Fruit fly (Drosophila melanogaster) whole organism, embryonic: ENCODE measurements around the gene Dic61B.

Experiments used
- Bgb ChIP-seq: fragments of 200-800 bp; sonication (Bioruptor generic); IDR thresholded peaks from 2 replicates; pipeline ENCODE4 v1.3.6; 2022; ENCODE audit warnings: missing biosample characterization, missing genetic modification characterization; ENCODE audit not compliant: partially characterized antibody
- C15 ChIP-seq: fragments of 200-800 bp; sonication (Bioruptor generic); IDR thresholded peaks from 3 replicates; pipeline ENCODE4 v1.3.6; 2022; ENCODE audit warnings: missing biosample characterization, missing genetic modification characterization
- CG10147 ChIP-seq: fragments of 200-800 bp; sonication (Bioruptor generic); optimal IDR thresholded peaks from 2 replicates; lab custom pipeline; 2019; ENCODE audit warnings: missing biosample characterization, mild to moderate bottlenecking, missing genetic modification characterization, moderate library complexity
- CG10321 ChIP-seq: fragments of 200-800 bp; sonication (Bioruptor generic); IDR thresholded peaks from 2 replicates; pipeline ENCODE4 v1.3.6; 2022; ENCODE audit warnings: missing biosample characterization, missing genetic modification characterization
- CG11695 ChIP-seq: fragments of 200-800 bp; sonication (Bioruptor generic); IDR thresholded peaks from 3 replicates; pipeline ENCODE4 v1.3.6; 2022; ENCODE audit warnings: missing biosample characterization, missing genetic modification characterization
- CG1233 ChIP-seq: fragments of 200-800 bp; sonication (Bioruptor generic); optimal IDR thresholded peaks from 4 replicates; lab custom pipeline; 2018; ENCODE audit warnings: missing biosample characterization, mild to moderate bottlenecking, missing genetic modification characterization
- CG13894 ChIP-seq: fragments of 200-800 bp; sonication (Bioruptor generic); optimal IDR thresholded peaks from 3 replicates; lab custom pipeline; 2018; ENCODE audit warnings: missing biosample characterization, mild to moderate bottlenecking, missing genetic modification characterization, moderate library complexity
- CG14014 ChIP-seq: fragments of 200-800 bp; sonication (Bioruptor generic); IDR thresholded peaks from 2 replicates; pipeline ENCODE4 v1.3.6; 2022; ENCODE audit warnings: missing biosample characterization, missing genetic modification characterization
- CG14441 ChIP-seq: fragments of 200-800 bp; sonication (Bioruptor generic); IDR thresholded peaks from 2 replicates; pipeline ENCODE4 v1.3.6; 2022; ENCODE audit warnings: missing biosample characterization, missing genetic modification characterization
- CG1602 ChIP-seq: fragments of 200-800 bp; sonication (Bioruptor generic); optimal IDR thresholded peaks from 3 replicates; lab custom pipeline; 2016; ENCODE audit warnings: missing biosample characterization, missing genetic modification characterization
- CG18619 ChIP-seq: fragments of 200-800 bp; sonication (Bioruptor generic); optimal IDR thresholded peaks from 3 replicates; lab custom pipeline; 2017; ENCODE audit warnings: missing biosample characterization, mild to moderate bottlenecking, missing genetic modification characterization
- CG2116 ChIP-seq: fragments of 200-800 bp; sonication (Bioruptor generic); optimal IDR thresholded peaks from 3 replicates; lab custom pipeline; 2018; ENCODE audit warnings: missing biosample characterization, mild to moderate bottlenecking, missing genetic modification characterization
- CG2712 ChIP-seq: fragments of 200-800 bp; optimal IDR thresholded peaks from 3 replicates; lab custom pipeline; 2019; ENCODE audit warnings: missing biosample characterization, mild to moderate bottlenecking, missing genetic modification characterization, moderate library complexity
- CG30431 ChIP-seq: fragments of 200-800 bp; sonication (Bioruptor generic); optimal IDR thresholded peaks from 2 replicates; lab custom pipeline; 2017; ENCODE audit warnings: missing biosample characterization, missing genetic modification characterization
- CG34224 ChIP-seq: fragments of 200-800 bp; sonication (Bioruptor generic); IDR thresholded peaks from 3 replicates; pipeline ENCODE4 v1.3.6; 2022; ENCODE audit warnings: missing biosample characterization, missing genetic modification characterization; ENCODE audit not compliant: partially characterized antibody
- CG34422 ChIP-seq: fragments of 200-800 bp; sonication (Bioruptor generic); IDR thresholded peaks from 3 replicates; pipeline ENCODE4 v1.3.6; 2022; ENCODE audit warnings: missing biosample characterization, missing genetic modification characterization
- CG4730 ChIP-seq: fragments of 200-800 bp; sonication (Bioruptor generic); IDR thresholded peaks from 2 replicates; pipeline ENCODE4 v1.3.6; 2022; ENCODE audit warnings: missing biosample characterization, missing genetic modification characterization
- CG4854 ChIP-seq: fragments of 200-800 bp; sonication (Bioruptor generic); optimal IDR thresholded peaks from 2 replicates; lab custom pipeline; 2016; ENCODE audit warnings: missing biosample characterization, missing genetic modification characterization, inconsistent platforms
- CG5953 ChIP-seq: fragments of 200-800 bp; sonication (Bioruptor generic); IDR thresholded peaks from 2 replicates; pipeline ENCODE4 v1.3.6; 2022; ENCODE audit warnings: missing biosample characterization, missing genetic modification characterization
- CG6272 ChIP-seq: fragments of 200-800 bp; sonication (Bioruptor generic); IDR thresholded peaks from 2 replicates; pipeline ENCODE4 v1.3.6; 2022; ENCODE audit warnings: missing biosample characterization, missing genetic modification characterization
- CG7357 ChIP-seq: fragments of 200-800 bp; sonication (Bioruptor generic); IDR thresholded peaks from 3 replicates; pipeline ENCODE4 v1.3.6; 2022; ENCODE audit warnings: missing biosample characterization, missing genetic modification characterization
- CG7928 ChIP-seq: fragments of 200-800 bp; sonication (Bioruptor generic); optimal IDR thresholded peaks from 2 replicates; lab custom pipeline; 2017; ENCODE audit warnings: missing biosample characterization, mild to moderate bottlenecking, missing genetic modification characterization
- D19A ChIP-seq: fragments of 200-800 bp; optimal IDR thresholded peaks from 3 replicates; lab custom pipeline; 2019; ENCODE audit warnings: missing biosample characterization, mild to moderate bottlenecking, missing genetic modification characterization, moderate library complexity
- Fer1 ChIP-seq: fragments of 200-800 bp; sonication (Bioruptor generic); optimal IDR thresholded peaks from 2 replicates; lab custom pipeline; 2017; ENCODE audit warnings: missing biosample characterization, mild to moderate bottlenecking, missing genetic modification characterization
- HLHmδ ChIP-seq: fragments of 200-800 bp; sonication (Bioruptor generic); optimal IDR thresholded peaks from 2 replicates; lab custom pipeline; 2018; ENCODE audit warnings: missing biosample characterization, mild to moderate bottlenecking, missing genetic modification characterization, moderate library complexity
- Hey ChIP-seq: fragments of 200-800 bp; sonication (Bioruptor generic); optimal IDR thresholded peaks from 3 replicates; lab custom pipeline; 2018; ENCODE audit warnings: missing biosample characterization, mild to moderate bottlenecking, missing genetic modification characterization
- Hr39 ChIP-seq: fragments of >200 bp; optimal IDR thresholded peaks from 2 replicates; lab custom pipeline; 2017
- Hr51 ChIP-seq, 2 experiments: fragments of 200-800 bp; sonication (Bioruptor generic); optimal IDR thresholded peaks; 2 replicates in 1 of 2; 3 replicates in 1 of 2; lab custom pipeline; 2016 to 2018; ENCODE audit warnings: missing biosample characterization in 2 of 2, missing genetic modification characterization in 2 of 2, mild to moderate bottlenecking in 1 of 2, moderate library complexity in 1 of 2
- MTF-1 ChIP-seq: fragments of 200-800 bp; sonication (Bioruptor generic); optimal IDR thresholded peaks from 2 replicates; lab custom pipeline; 2018; ENCODE audit warnings: missing biosample characterization, mild to moderate bottlenecking, missing genetic modification characterization, borderline replicate concordance
- Mad ChIP-seq: fragments of 200-800 bp; sonication (Bioruptor generic); optimal IDR thresholded peaks from 2 replicates; lab custom pipeline; 2016; ENCODE audit warnings: missing biosample characterization, missing genetic modification characterization
- Stat92E ChIP-seq, 3 experiments: fragments of >200 bp in 2 of 3; fragments of 200-800 bp in 1 of 3; sonication (Bioruptor generic) in 1 of 3; optimal IDR thresholded peaks; 2 replicates each; lab custom pipeline; 2017 to 2019; ENCODE audit warnings: missing biosample characterization in 3 of 3, missing genetic modification characterization in 3 of 3, mild to moderate bottlenecking in 1 of 3, moderate library complexity in 1 of 3
- Trl ChIP-seq, 3 experiments: fragments of >200 bp in 2 of 3; fragments of 200-800 bp in 1 of 3; sonication (Bioruptor generic) in 1 of 3; optimal IDR thresholded peaks; 2 replicates in 1 of 3; 3 replicates in 2 of 3; lab custom pipeline; 2016 to 2017; ENCODE audit warnings: missing biosample characterization in 1 of 3, missing genetic modification characterization in 1 of 3
- Xrp1 ChIP-seq: fragments of 200-800 bp; sonication (Bioruptor generic); IDR thresholded peaks from 2 replicates; pipeline ENCODE4 v1.3.6; 2022; ENCODE audit warnings: missing biosample characterization, missing genetic modification characterization
- ac ChIP-seq: fragments of 200-800 bp; sonication (Bioruptor generic); optimal IDR thresholded peaks from 3 replicates; lab custom pipeline; 2017; ENCODE audit warnings: missing biosample characterization, mild to moderate bottlenecking, missing genetic modification characterization
- bab2 ChIP-seq: fragments of 200-800 bp; sonication (Bioruptor generic); optimal IDR thresholded peaks from 2 replicates; lab custom pipeline; 2016; ENCODE audit warnings: missing biosample characterization, missing genetic modification characterization
- cas ChIP-seq: fragments of 200-800 bp; sonication (Bioruptor generic); IDR thresholded peaks from 2 replicates; pipeline ENCODE4 v1.3.6; 2022; ENCODE audit warnings: missing biosample characterization, missing genetic modification characterization
- caup ChIP-seq: fragments of 200-800 bp; sonication (Bioruptor generic); optimal IDR thresholded peaks from 3 replicates; lab custom pipeline; 2017; ENCODE audit warnings: missing biosample characterization, mild to moderate bottlenecking, missing genetic modification characterization, moderate library complexity; ENCODE audit not compliant: severe bottlenecking
- crc ChIP-seq: fragments of 200-800 bp; sonication (Bioruptor generic); optimal IDR thresholded peaks from 2 replicates; lab custom pipeline; 2016; ENCODE audit warnings: missing biosample characterization, missing genetic modification characterization
- crp ChIP-seq, 2 experiments: fragments of 200-800 bp; sonication (Bioruptor generic); optimal IDR thresholded peaks; 2 replicates in 1 of 2; 3 replicates in 1 of 2; lab custom pipeline; 2017; ENCODE audit warnings: missing biosample characterization in 2 of 2, missing genetic modification characterization in 2 of 2, mild to moderate bottlenecking in 1 of 2, moderate library complexity in 1 of 2
- esg ChIP-seq: fragments of 200-800 bp; sonication (Bioruptor generic); conservative IDR thresholded peaks from 2 replicates; pipeline ENCODE4 v1.3.6; 2022; ENCODE audit warnings: missing biosample characterization, missing genetic modification characterization
- ftz-f1 ChIP-seq: fragments of 200-800 bp; sonication (Bioruptor generic); optimal IDR thresholded peaks from 2 replicates; lab custom pipeline; 2016; ENCODE audit warnings: missing biosample characterization, missing genetic modification characterization
- gfzf ChIP-seq: fragments of 200-800 bp; sonication (Bioruptor generic); optimal IDR thresholded peaks from 2 replicates; lab custom pipeline; 2016; ENCODE audit warnings: missing biosample characterization, mild to moderate bottlenecking, missing genetic modification characterization, moderate library complexity
- grau ChIP-seq: fragments of 200-800 bp; optimal IDR thresholded peaks from 3 replicates; lab custom pipeline; 2019; ENCODE audit warnings: missing biosample characterization, mild to moderate bottlenecking, missing genetic modification characterization, moderate library complexity
- kni ChIP-seq: fragments of 200-800 bp; sonication (Bioruptor generic); optimal IDR thresholded peaks from 3 replicates; lab custom pipeline; 2017; ENCODE audit warnings: mild to moderate bottlenecking, missing biosample characterization, missing genetic modification reagents, missing genetic modification characterization
- lmd ChIP-seq: fragments of 200-800 bp; sonication (Bioruptor generic); IDR thresholded peaks from 2 replicates; pipeline ENCODE4 v1.3.6; 2022; ENCODE audit warnings: missing biosample characterization, missing genetic modification characterization
- run ChIP-seq: fragments of 200-800 bp; sonication (Bioruptor generic); optimal IDR thresholded peaks from 3 replicates; lab custom pipeline; 2018; ENCODE audit warnings: missing biosample characterization, mild to moderate bottlenecking, missing genetic modification characterization
- slou ChIP-seq: fragments of 200-800 bp; sonication (Bioruptor generic); optimal IDR thresholded peaks from 3 replicates; lab custom pipeline; 2016; ENCODE audit warnings: missing biosample characterization, missing genetic modification characterization
- tgo ChIP-seq: fragments of 200-800 bp; sonication (Bioruptor generic); IDR thresholded peaks from 3 replicates; pipeline ENCODE4 v1.3.6; 2022; ENCODE audit warnings: missing biosample characterization, missing genetic modification characterization
- trh ChIP-seq: fragments of 200-800 bp; sonication (Bioruptor generic); optimal IDR thresholded peaks from 2 replicates; lab custom pipeline; 2016; ENCODE audit warnings: missing biosample characterization, missing genetic modification characterization
- twi ChIP-seq: fragments of 200-800 bp; optimal IDR thresholded peaks from 2 replicates; lab custom pipeline; 2019; ENCODE audit warnings: missing biosample characterization, mild to moderate bottlenecking, missing genetic modification characterization, moderate library complexity
- yki ChIP-seq: fragments of >200 bp; optimal IDR thresholded peaks from 3 replicates; lab custom pipeline; 2018

The Dic61B gene

dm6 chr3L:129311-129816 is 23.0 kb downstream of the Dic61B start, which contains the start of gene Pdk1 (continued):
- TF ChIP-seq crc (no peak), CG7928 (GFP tag; lab: Kevin White, UChicago) (no peak), yki (peak; percentile 62), lmd (no peak), CG7357 (GFP tag; lab: Robert Waterston, UW) (no peak), Mad (GFP tag; lab: Kevin White, UChicago) (no peak), Bgb (peak; percentile 71), CG10147 (GFP tag; lab: Kevin White, UChicago) (no peak), Trl (optimal IDR thresholded peaks at IDR 0.05; lab: Kevin White, UChicago) (peak; percentile 93 to 96), Trl (GFP tag; optimal IDR thresholded peaks at IDR 0.05; lab: Kevin White, UChicago) (peak; percentile 64), CG13894 (tag; lab: Kevin White, UChicago) (peak; percentile 66), ac (GFP tag; lab: Kevin White, UChicago) (no peak), grau (tag; lab: Kevin White, UChicago) (peak; percentile 32), twi (tag; lab: Kevin White, UChicago) (no peak), CG4730 (GFP tag; lab: Robert Waterston, UW) (no peak), CG2116 (GFP tag; lab: Kevin White, UChicago) (no peak), CG6272 (GFP tag; lab: Robert Waterston, UW) (no peak), gfzf (GFP tag; lab: Kevin White, UChicago) (no peak), esg (no peak), Hr39 (lab: Kevin White, UChicago) (no peak), CG34422 (GFP tag; lab: Robert Waterston, UW) (peak; percentile 91), CG1602 (no peak), C15 (GFP tag; lab: Robert Waterston, UW) (no peak), kni (peak; percentile 76), cas (GFP tag; lab: Robert Waterston, UW) (no peak), CG1233 (GFP tag; lab: Kevin White, UChicago) (peak; percentile 20), trh (GFP tag; lab: Kevin White, UChicago) (no peak), crp (GFP tag; optimal IDR thresholded peaks at IDR 0.05; lab: Kevin White, UChicago) (no peak), D19A (peak; percentile 48), CG14441 (GFP tag; lab: Robert Waterston, UW) (peak; percentile 10; the same call in 1 of the 2 replicates), CG11695 (no peak), MTF-1 (GFP tag; lab: Kevin White, UChicago) (peak; percentile 31), ftz-f1 (peak; percentile 27), HLHmδ (GFP tag; lab: Kevin White, UChicago) (peak; percentile 50), CG30431 (GFP tag; lab: Kevin White, UChicago) (no peak), Stat92E (GFP tag; optimal IDR thresholded peaks at IDR 0.05; lab: Kevin White, UChicago) (peak in 1 of 3 experiments; percentile 44), CG2712 (tag; lab: Kevin White, UChicago) (peak; percentile 25), CG5953 (GFP tag; lab: Robert Waterston, UW) (peak; percentile 42; the same call in 1 of the 2 replicates), caup (GFP tag; lab: Kevin White, UChicago) (peak; percentile 48), Xrp1 (GFP tag; lab: Robert Waterston, UW) (no peak), CG4854 (no peak), Hey (tag; lab: Kevin White, UChicago) (no peak), CG14014 (no peak), slou (GFP tag; lab: Kevin White, UChicago) (no peak), CG18619 (GFP tag; lab: Kevin White, UChicago) (no peak), CG10321 (GFP tag; lab: Robert Waterston, UW) (peak; percentile 34; the same call in 1 of the 2 replicates), Hr51 (GFP tag; optimal IDR thresholded peaks at IDR 0.05; lab: Kevin White, UChicago) (no peak), CG34224 (GFP tag; lab: Robert Waterston, UW) (no peak), Fer1 (GFP tag; lab: Kevin White, UChicago) (peak; percentile 58), run (tag; lab: Kevin White, UChicago) (peak; percentile 49), tgo (no peak), bab2 (no peak)
